Worm (Caenorhabditis elegans): Measurements from ENCODE around the gene dpy-22.

DNA sequence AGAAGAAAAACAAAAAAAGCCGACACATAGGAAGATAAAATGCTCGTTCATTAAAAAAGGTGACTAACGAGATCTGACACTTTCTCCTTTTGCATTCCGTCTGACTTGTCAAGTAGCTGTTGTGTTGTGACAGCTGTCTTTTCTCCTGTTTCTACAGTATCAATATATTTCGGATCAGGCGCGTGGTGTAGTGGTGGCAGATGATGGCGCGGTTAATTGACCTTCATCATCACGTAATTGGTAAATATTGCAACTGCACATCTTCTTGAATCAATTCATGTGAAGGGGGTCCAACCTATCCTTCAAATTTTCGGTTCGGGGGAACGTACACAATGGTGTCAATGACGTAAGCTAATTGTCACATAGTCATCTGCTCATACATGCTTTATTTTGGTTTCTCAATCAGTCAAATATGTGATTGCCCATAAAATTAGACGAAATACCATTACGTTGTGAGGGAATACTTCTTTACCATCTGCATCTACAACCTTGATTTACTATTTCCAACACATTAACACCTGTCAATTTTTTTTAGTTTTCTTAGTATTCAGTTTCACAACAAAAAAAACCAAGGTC lies 26.2 kb upstream of the dpy-22 start:
- TF ChIP-seq ama-1 (optimal IDR thresholded peaks at IDR 0.05) (no peak), ama-1 (GFP tag; optimal IDR thresholded peaks at IDR 0.05) (no peak), nhr-120 (GFP tag; IDR thresholded peaks at IDR 0.05) (no peak)
